Worm (Caenorhabditis elegans) whole organism, young adult: ENCODE results near the gene twk-49.

Experiments
- D2030.7 ChIP-seq: fragments of 200-800 bp; sonication (Bioruptor generic); IDR thresholded peaks from 2 replicates; pipeline ENCODE4 v1.3.6; 2022; ENCODE audit warnings: missing genetic modification reagents, missing genetic modification characterization, missing compliant biosample characterization
- ceh-100 ChIP-seq: fragments of 200-800 bp; sonication (Bioruptor generic); IDR thresholded peaks from 2 replicates; pipeline ENCODE4 v1.3.6; 2022; ENCODE audit warnings: missing genetic modification reagents, missing genetic modification characterization, missing compliant biosample characterization
- efl-1 ChIP-seq: fragments of 150-350 bp; optimal IDR thresholded peaks from 2 replicates; lab custom pipeline; 2014; ENCODE audit warnings: missing biosample characterization, missing genetic modification reagents, missing genetic modification characterization
- lsy-27 ChIP-seq: sonication (generic microtip); optimal IDR thresholded peaks from 2 replicates; lab custom pipeline; 2017; ENCODE audit warnings: missing genetic modification characterization, mild to moderate bottlenecking, missing compliant biosample characterization, antibody characterized with exemption, missing genotype, borderline replicate concordance; ENCODE audit not compliant: insufficient read depth
- pha-4 ChIP-seq: fragments of 150-350 bp; sonication (generic microtip); optimal IDR thresholded peaks from 2 replicates; lab custom pipeline; 2014; ENCODE audit warnings: missing biosample characterization, missing genetic modification reagents, missing genetic modification characterization
- repo-1 ChIP-seq: sonication (generic microtip); optimal IDR thresholded peaks from 2 replicates; lab custom pipeline; 2017; ENCODE audit warnings: mild to moderate bottlenecking, missing genetic modification characterization, missing compliant biosample characterization

DNA sequence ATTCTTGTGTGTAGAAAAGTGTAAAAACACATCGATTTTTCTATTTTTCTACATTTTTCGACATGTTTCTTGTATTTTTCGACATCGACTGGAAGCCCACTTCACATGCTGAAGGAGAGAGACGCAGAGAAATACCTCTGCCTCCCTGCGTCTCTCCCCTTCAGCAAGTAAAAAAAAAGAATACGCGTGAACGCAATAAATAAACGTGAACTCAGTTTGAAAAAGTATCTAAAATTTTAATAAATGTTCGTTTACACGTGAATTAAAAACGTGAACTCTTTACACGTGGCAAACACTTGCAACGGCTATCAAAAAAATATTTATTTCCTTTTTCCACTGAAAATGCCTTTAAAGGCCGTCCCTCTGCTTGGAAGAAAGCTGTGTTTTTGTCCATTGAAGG is 3.9 kb upstream of the twk-49 start, which contains the start of gene R05G9.1:
- no peak for TF ChIP-seq ceh-100 (GFP tag; lab: Robert Waterston, UW)
- no peak for TF ChIP-seq lsy-27 (tag; lab: Kevin White, UChicago)
- TF ChIP-seq D2030.7 (GFP tag; lab: Robert Waterston, UW): no peak
- TF ChIP-seq pha-4 (tag; lab: Kevin White, UChicago): no peak
- no peak for TF ChIP-seq repo-1 (tag; lab: Kevin White, UChicago)
- TF ChIP-seq efl-1 (GFP tag; lab: Kevin White, UChicago): no peak
